Worm (Caenorhabditis elegans): ENCODE data around the gene F23F1.5.

DNA sequence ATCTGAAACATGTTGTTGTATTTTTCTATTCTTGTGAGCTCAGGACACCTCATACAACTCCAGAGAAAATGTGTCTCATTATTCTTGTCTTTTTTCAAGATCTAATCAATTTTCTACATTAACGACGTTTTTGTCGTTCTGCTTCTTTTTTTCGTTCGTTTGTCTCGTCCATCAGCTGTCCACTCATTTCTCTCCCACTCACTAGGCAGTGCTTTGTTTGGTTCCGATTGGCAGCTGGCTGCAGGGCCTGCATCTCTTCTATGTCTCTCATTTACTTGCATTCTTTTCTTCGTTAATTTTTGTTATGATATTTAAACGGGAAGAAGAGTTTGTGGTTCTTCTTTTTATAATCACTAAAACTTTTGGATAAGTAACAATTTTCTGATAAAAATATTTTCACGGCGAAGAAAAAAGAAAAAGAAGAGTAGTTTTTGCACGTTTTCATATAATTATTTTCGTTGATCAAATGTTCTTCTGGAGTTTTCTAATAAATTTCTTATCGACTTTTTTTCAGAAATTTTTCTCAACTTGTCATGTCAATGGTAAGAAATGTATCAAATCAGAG, 30.0 kb downstream of the F23F1.5 start, which contains the start of gene 2L52.1:
- TF ChIP-seq duxl-1 (tag; optimal IDR thresholded peaks at IDR 0.05; ENCODE audit: poor library complexity), result no peak
- TF ChIP-seq lir-3 (tag; optimal IDR thresholded peaks at IDR 0.05), result no peak
- no peak for TF ChIP-seq nhr-28 (tag; optimal IDR thresholded peaks at IDR 0.05)
- TF ChIP-seq zfp-2 (tag; optimal IDR thresholded peaks at IDR 0.05), result no peak

Measured in whole organism, L4 larva.